Worm (Caenorhabditis elegans): ENCODE data around the gene K02E10.4.

Gene K02E10.4

DNA sequence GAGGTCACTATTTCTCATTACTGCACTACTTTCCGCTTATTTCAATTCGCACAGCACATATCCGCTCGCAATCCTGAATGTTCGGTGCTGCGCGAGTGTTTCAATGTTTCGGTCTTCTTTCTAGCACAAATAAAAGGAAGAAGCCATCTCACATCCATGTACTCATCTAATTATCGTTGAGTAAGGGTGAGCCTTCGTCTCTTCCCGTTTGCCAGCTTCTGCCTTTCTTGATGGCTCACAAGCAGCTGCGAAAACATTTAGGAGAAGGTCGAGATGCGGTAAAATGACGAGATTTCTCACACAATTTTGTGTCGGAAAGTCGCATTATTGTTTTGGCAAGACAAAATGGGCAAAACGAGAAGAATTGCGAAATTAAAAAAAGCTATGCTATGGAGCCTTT, 28.1 kb upstream of the K02E10.4 start:
- TF ChIP-seq sptf-1 (tag; optimal IDR thresholded peaks at IDR 0.05): no peak
- TF ChIP-seq mls-2 (tag; optimal IDR thresholded peaks at IDR 0.05): no peak
- TF ChIP-seq mab-5 (tag; optimal IDR thresholded peaks at IDR 0.05): no peak
- TF ChIP-seq ces-1 (GFP tag; optimal IDR thresholded peaks at IDR 0.05): peak; percentile 91
- TF ChIP-seq snpc-4 (tag; optimal IDR thresholded peaks at IDR 0.05): no peak
- no peak for TF ChIP-seq tbx-8 (GFP tag; optimal IDR thresholded peaks at IDR 0.05)
- no peak for TF ChIP-seq ceh-39 (tag; optimal IDR thresholded peaks at IDR 0.05)
- no peak for TF ChIP-seq nhr-2 (tag; optimal IDR thresholded peaks at IDR 0.05)

DNA sequence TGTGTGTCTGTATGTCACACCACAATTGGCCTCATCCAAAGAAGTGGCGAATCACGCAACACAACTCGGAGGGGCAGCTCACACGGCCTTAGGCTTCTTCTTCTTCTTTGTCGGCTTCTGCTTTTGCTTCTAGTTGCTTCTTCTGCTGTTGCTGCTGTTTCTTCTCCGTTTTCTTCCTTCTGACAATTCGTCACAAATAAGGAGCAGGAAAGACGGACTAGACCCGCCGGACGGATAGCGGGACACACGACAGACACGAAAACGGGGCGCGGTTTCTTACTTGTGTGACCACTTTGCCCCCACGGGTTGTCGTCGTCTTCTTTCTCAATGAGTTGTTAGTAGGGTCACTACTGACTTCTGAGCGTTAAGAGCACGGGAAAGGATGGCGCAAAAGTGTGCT, 26.9 kb upstream of the K02E10.4 start:
- no peak for TF ChIP-seq cnd-1 (tag; optimal IDR thresholded peaks at IDR 0.05)
- TF ChIP-seq M03D4.4 (tag; optimal IDR thresholded peaks at IDR 0.05): no peak
- no peak for TF ChIP-seq drap-1 (GFP tag; optimal IDR thresholded peaks at IDR 0.05)
- TF ChIP-seq unc-120 (tag; optimal IDR thresholded peaks at IDR 0.05; ENCODE audit: poor library complexity, severe bottlenecking): no peak
- TF ChIP-seq ces-1 (GFP tag; optimal IDR thresholded peaks at IDR 0.05): no peak
- TF ChIP-seq sem-2 (GFP tag; optimal IDR thresholded peaks at IDR 0.05): no peak
- TF ChIP-seq lin-13 (tag; optimal IDR thresholded peaks at IDR 0.05): no peak
- no peak for TF ChIP-seq mab-5 (tag; optimal IDR thresholded peaks at IDR 0.05)
- TF ChIP-seq lsy-2 (tag; optimal IDR thresholded peaks at IDR 0.05): no peak
- TF ChIP-seq ceh-39 (tag; optimal IDR thresholded peaks at IDR 0.05): no peak
- TF ChIP-seq mls-2 (tag; optimal IDR thresholded peaks at IDR 0.05): no peak
- no peak for TF ChIP-seq mep-1 (tag; optimal IDR thresholded peaks at IDR 0.05)
- no peak for TF ChIP-seq lin-32 (GFP tag; optimal IDR thresholded peaks at IDR 0.05)
- no peak for TF ChIP-seq flh-1 (GFP tag; optimal IDR thresholded peaks at IDR 0.05)
- no peak for TF ChIP-seq nhr-237 (tag; optimal IDR thresholded peaks at IDR 0.05)
- no peak for TF ChIP-seq unc-39 (tag; optimal IDR thresholded peaks at IDR 0.05)
- TF ChIP-seq ztf-11 (tag; optimal IDR thresholded peaks at IDR 0.05): no peak
- TF ChIP-seq elt-3 (tag; optimal IDR thresholded peaks at IDR 0.05): no peak
- TF ChIP-seq nhr-12 (tag; optimal IDR thresholded peaks at IDR 0.05): no peak

DNA sequence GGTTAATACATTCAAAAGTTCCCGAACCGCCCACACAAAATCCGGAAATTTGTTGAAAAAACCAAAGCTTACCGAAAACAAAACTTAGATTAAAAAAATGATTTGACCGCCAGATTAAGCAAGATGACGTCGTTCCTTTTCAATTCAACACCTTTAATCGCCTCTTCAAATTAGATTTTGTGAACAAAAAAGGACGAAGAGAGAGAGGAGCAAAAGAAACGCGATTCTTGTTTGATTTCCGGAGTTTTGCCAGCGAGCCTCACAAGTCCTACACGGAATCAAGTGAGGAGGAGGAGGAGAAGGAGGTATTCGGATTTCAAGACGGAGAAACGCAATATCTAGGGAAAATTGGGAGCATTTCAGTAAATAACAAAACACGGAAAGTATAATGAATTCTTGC, 25.6 kb upstream of the K02E10.4 start:
- TF ChIP-seq mab-5 (tag; optimal IDR thresholded peaks at IDR 0.05): no peak
- TF ChIP-seq nhr-76 (tag; optimal IDR thresholded peaks at IDR 0.05): no peak
- no peak for TF ChIP-seq lin-13 (tag; optimal IDR thresholded peaks at IDR 0.05)
- TF ChIP-seq snpc-4 (tag; optimal IDR thresholded peaks at IDR 0.05): no peak

DNA sequence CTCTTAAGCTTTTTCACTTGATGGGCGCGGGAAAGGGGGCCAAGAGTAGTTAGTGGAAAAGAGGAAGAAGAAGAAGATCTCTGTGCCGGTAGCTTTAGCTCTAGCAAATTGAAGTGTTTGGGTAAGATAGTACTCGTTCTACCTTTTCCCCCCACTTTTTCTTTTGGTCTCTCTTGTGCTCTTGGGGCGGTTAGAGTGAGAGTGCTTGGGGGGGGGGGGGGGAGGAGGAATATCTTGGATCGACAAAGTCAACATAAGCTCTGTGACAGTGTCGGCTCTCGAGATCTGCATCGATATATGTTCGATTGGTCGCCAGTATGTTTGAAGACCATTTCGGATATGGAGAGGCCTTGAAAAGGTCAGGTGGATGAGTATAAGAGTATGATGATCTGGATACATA, 23.3 kb upstream of the K02E10.4 start, which contains the start of gene fox-1:
TSS of gene fox-1 (minus strand) at position 101 of the 400 bp plus-strand sequence.
- no peak for TF ChIP-seq bed-3 (GFP tag; optimal IDR thresholded peaks at IDR 0.05)
- no peak for TF ChIP-seq snpc-4 (tag; optimal IDR thresholded peaks at IDR 0.05)
- no peak for TF ChIP-seq nhr-2 (tag; optimal IDR thresholded peaks at IDR 0.05)
- no peak for TF ChIP-seq lin-32 (GFP tag; optimal IDR thresholded peaks at IDR 0.05)
- peak; percentile 16 for TF ChIP-seq sptf-1 (tag; optimal IDR thresholded peaks at IDR 0.05)
- TF ChIP-seq M03D4.4 (tag; optimal IDR thresholded peaks at IDR 0.05): peak; percentile 1
- no peak for TF ChIP-seq ces-1 (GFP tag; optimal IDR thresholded peaks at IDR 0.05)
- no peak for TF ChIP-seq mab-5 (tag; optimal IDR thresholded peaks at IDR 0.05)

DNA sequence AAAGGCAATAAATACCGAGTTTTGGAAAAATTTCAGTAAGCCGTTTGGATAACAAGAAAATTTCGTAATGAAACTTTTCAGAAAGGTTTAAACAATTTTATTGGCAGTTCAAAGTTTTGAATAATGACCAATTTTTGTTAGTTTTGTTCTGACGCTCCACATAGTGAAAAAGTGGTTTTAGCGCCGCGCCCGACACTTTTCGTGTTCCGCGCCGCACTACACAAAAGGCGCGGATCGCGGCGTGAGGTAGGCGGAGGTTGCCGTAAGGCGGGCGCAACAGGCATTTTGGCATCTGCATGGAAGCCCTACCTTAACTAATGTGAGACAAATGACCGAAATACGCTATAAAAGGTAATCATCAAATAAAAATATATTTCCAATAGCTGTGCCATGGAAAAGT, 21.3 kb upstream of the K02E10.4 start:
- TF ChIP-seq ceh-43 (GFP tag; optimal IDR thresholded peaks at IDR 0.05) (no peak), ceh-83 (GFP tag; optimal IDR thresholded peaks at IDR 0.05) (no peak), unc-39 (tag; optimal IDR thresholded peaks at IDR 0.05) (no peak), nhr-76 (tag; optimal IDR thresholded peaks at IDR 0.05) (no peak), nhr-12 (tag; optimal IDR thresholded peaks at IDR 0.05) (no peak), hlh-1 (tag; optimal IDR thresholded peaks at IDR 0.05) (no peak), mls-2 (tag; optimal IDR thresholded peaks at IDR 0.05) (no peak), zip-8 (tag; optimal IDR thresholded peaks at IDR 0.05) (no peak), cnd-1 (tag; optimal IDR thresholded peaks at IDR 0.05) (no peak)

DNA sequence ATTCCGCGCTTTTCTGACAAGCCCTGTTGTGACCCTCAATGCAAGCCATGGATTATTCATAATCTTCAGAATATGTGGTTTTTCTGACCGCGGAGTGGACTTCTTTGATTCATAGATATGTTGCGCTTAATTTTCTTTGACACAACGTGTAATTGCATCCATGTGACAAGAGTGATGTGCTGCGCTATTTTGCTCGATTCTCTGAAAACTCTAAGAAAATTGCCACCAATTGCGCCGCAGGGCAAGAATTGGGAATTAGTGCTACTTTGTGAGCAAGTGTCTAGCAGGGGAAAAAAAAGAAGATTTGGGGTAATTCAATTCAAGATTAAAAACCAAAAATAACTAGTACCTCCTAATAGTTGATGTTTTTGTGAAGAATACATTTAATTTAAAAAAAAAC, 19.0 kb upstream of the K02E10.4 start:
- no peak for TF ChIP-seq mls-2 (tag; optimal IDR thresholded peaks at IDR 0.05)
- TF ChIP-seq cnd-1 (tag; optimal IDR thresholded peaks at IDR 0.05): no peak
- TF ChIP-seq mep-1 (tag; optimal IDR thresholded peaks at IDR 0.05): no peak
- no peak for TF ChIP-seq zip-8 (tag; optimal IDR thresholded peaks at IDR 0.05)
- TF ChIP-seq sem-2 (GFP tag; optimal IDR thresholded peaks at IDR 0.05): no peak
- no peak for TF ChIP-seq ceh-39 (tag; optimal IDR thresholded peaks at IDR 0.05)
- TF ChIP-seq nhr-237 (tag; optimal IDR thresholded peaks at IDR 0.05): no peak
- no peak for TF ChIP-seq elt-1 (tag; optimal IDR thresholded peaks at IDR 0.05; ENCODE audit: borderline replicate concordance, insufficient read depth)
- TF ChIP-seq pha-4 (tag; optimal IDR thresholded peaks at IDR 0.05): no peak
- TF ChIP-seq flh-1 (GFP tag; optimal IDR thresholded peaks at IDR 0.05): no peak
- no peak for TF ChIP-seq nhr-76 (tag; optimal IDR thresholded peaks at IDR 0.05)
- TF ChIP-seq snpc-4 (tag; optimal IDR thresholded peaks at IDR 0.05): no peak
- no peak for TF ChIP-seq ham-2 (GFP tag; optimal IDR thresholded peaks at IDR 0.05)
- no peak for TF ChIP-seq ceh-43 (GFP tag; optimal IDR thresholded peaks at IDR 0.05)
- TF ChIP-seq ztf-11 (tag; optimal IDR thresholded peaks at IDR 0.05): no peak
- TF ChIP-seq unc-62 (GFP tag; optimal IDR thresholded peaks at IDR 0.05): no peak
- no peak for TF ChIP-seq tbx-8 (GFP tag; optimal IDR thresholded peaks at IDR 0.05)
- TF ChIP-seq nhr-2 (tag; optimal IDR thresholded peaks at IDR 0.05): no peak
- TF ChIP-seq elt-3 (tag; optimal IDR thresholded peaks at IDR 0.05): no peak
- TF ChIP-seq ces-1 (GFP tag; optimal IDR thresholded peaks at IDR 0.05): no peak

Measured in whole organism, mixed stage, embryonic.